Fruit fly (Drosophila melanogaster): ENCODE measurements around the gene LysE.
A peak's percentile ranks its signal among the peaks of the same experiment; 100 is the strongest.

Gene LysE

DNA sequence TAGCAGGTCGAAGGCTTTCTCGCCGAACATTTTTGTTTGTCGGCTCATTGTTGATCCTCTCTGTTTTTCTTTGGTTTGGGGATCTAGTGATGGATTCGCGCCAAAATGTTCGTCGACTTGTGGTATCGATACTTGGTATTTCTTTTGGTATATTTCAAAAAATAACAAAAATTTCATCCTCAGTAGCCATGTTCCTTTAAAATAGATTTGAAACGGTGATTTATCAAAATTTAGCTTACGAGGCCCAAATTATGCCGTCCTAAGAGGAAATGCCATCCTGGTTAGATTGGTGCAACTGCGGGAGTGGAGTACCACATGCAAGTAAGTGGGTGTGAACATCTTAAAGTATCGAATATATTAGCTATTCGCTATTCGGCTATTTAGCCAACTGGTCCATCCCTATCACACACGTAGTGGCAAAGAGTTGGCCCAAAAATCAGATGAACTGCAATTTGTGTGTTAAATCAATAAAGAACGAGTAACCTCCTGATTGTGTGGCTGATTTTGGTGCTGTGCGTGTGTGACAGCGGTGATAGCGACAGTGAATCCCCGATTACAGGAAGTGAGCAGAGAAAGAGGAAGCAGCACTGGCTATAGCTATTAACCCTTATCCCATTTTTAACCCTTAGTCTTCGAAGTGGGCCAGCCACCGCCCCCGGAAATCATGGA lies 35.1 kb downstream of the LysE start, which contains the start of the genes Psf1 and Sac1 (continued):
- TF ChIP-seq Mad (GFP tag; optimal IDR thresholded peaks at IDR 0.05) (peak; percentile 17), NC2α (GFP tag; optimal IDR thresholded peaks at IDR 0.05) (no peak), CG7271 (tag; optimal IDR thresholded peaks at IDR 0.05) (no peak), CG17612 (GFP tag; IDR thresholded peaks at IDR 0.05) (no peak), HLH54F (GFP tag; optimal IDR thresholded peaks at IDR 0.05) (peak; percentile 65), CG11247 (GFP tag; IDR thresholded peaks at IDR 0.05) (no peak; the same call in 1 of the 2 replicates), CG6689 (GFP tag; IDR thresholded peaks at IDR 0.05) (peak; percentile 41; the same call in 1 of the 2 replicates), CG12104 (GFP tag; optimal IDR thresholded peaks at IDR 0.05) (no peak), Ssrp (tag; optimal IDR thresholded peaks at IDR 0.05) (peak; percentile 13), Myb (GFP tag; optimal IDR thresholded peaks at IDR 0.05) (peak; percentile 35), BtbVII (GFP tag; optimal IDR thresholded peaks at IDR 0.05) (no peak), repo (GFP tag; optimal IDR thresholded peaks at IDR 0.05) (peak; percentile 27), p53 (GFP tag; optimal IDR thresholded peaks at IDR 0.05) (peak; percentile 17), yki (optimal IDR thresholded peaks at IDR 0.05) (no peak), sima (GFP tag; optimal IDR thresholded peaks at IDR 0.05) (no peak), CG8089 (GFP tag; optimal IDR thresholded peaks at IDR 0.05) (peak; percentile 38), sug (tag; optimal IDR thresholded peaks at IDR 0.05) (peak; percentile 65), luna (GFP tag; optimal IDR thresholded peaks at IDR 0.05) (no peak), caup (GFP tag; optimal IDR thresholded peaks at IDR 0.05; ENCODE audit: severe bottlenecking) (peak; percentile 23), gcm (GFP tag; optimal IDR thresholded peaks at IDR 0.05) (no peak), H15 (GFP tag; IDR thresholded peaks at IDR 0.05) (no peak), kah (GFP tag; optimal IDR thresholded peaks at IDR 0.05) (no peak), gro (GFP tag; optimal IDR thresholded peaks at IDR 0.05) (no peak), HHEX (GFP tag; optimal IDR thresholded peaks at IDR 0.05) (no peak), CG17361 (GFP tag; IDR thresholded peaks at IDR 0.05) (peak; percentile 75), CG1233 (GFP tag; optimal IDR thresholded peaks at IDR 0.05) (no peak), Vsx1 (GFP tag; optimal IDR thresholded peaks at IDR 0.05) (no peak), Camta (GFP tag; optimal IDR thresholded peaks at IDR 0.05) (peak; percentile 2), emc (GFP tag; optimal IDR thresholded peaks at IDR 0.05) (no peak), CG7963 (GFP tag; IDR thresholded peaks at IDR 0.05; ENCODE audit: partially characterized antibody) (no peak), aop (GFP tag; IDR thresholded peaks at IDR 0.05) (no peak), Rfx (GFP tag; IDR thresholded peaks at IDR 0.05) (peak; percentile 60; the same call in 1 of the 2 replicates), Sox102F (GFP tag; optimal IDR thresholded peaks at IDR 0.05) (peak; percentile 32), CG6654 (GFP tag; optimal IDR thresholded peaks at IDR 0.05) (no peak), her (GFP tag; optimal IDR thresholded peaks at IDR 0.05) (no peak), Fer3 (tag; optimal IDR thresholded peaks at IDR 0.05) (no peak), CG1024 (GFP tag; IDR thresholded peaks at IDR 0.05) (no peak), HmgD (GFP tag; optimal IDR thresholded peaks at IDR 0.05) (peak; percentile 29), Bdp1 (GFP tag; optimal IDR thresholded peaks at IDR 0.05) (peak; percentile 31), Adf1 (GFP tag; IDR thresholded peaks at IDR 0.05) (no peak; the same call in 1 of the 2 replicates), kay (GFP tag; optimal IDR thresholded peaks at IDR 0.05) (no peak), tup (GFP tag; optimal IDR thresholded peaks at IDR 0.05) (no peak), CG9876 (GFP tag; optimal IDR thresholded peaks at IDR 0.05) (peak; percentile 24), zen2 (GFP tag; IDR thresholded peaks at IDR 0.05; ENCODE audit: partially characterized antibody) (peak; percentile 53; the same call in 1 of the 3 replicates), CG10209 (GFP tag; optimal IDR thresholded peaks at IDR 0.05) (no peak), Mes4 (GFP tag; optimal IDR thresholded peaks at IDR 0.05) (peak; percentile 35), wek (GFP tag; optimal IDR thresholded peaks at IDR 0.05) (peak; percentile 32), Jarid2 (GFP tag; optimal IDR thresholded peaks at IDR 0.05) (no peak), shn (GFP tag; optimal IDR thresholded peaks at IDR 0.05) (peak; percentile 62), ATbp (GFP tag; optimal IDR thresholded peaks at IDR 0.05) (no peak), CG17829 (tag; optimal IDR thresholded peaks at IDR 0.05) (peak; percentile 62)
